Worm (Caenorhabditis elegans) whole organism, L2 larva: ENCODE results near the gene Y43C5A.3.

Source experiments
- C34F6.9 ChIP-seq: fragments of 150-350 bp; optimal IDR thresholded peaks from 2 replicates; lab custom pipeline; 2014; ENCODE audit warnings: missing biosample characterization, missing genetic modification characterization
- F13H6.1 ChIP-seq: sonication (generic microtip); optimal IDR thresholded peaks from 2 replicates; lab custom pipeline; 2016; ENCODE audit warnings: missing genetic modification characterization, missing compliant biosample characterization
- R02D3.7 ChIP-seq: fragments of 150-350 bp; optimal IDR thresholded peaks from 2 replicates; lab custom pipeline; 2014; ENCODE audit warnings: missing biosample characterization, missing genetic modification characterization
- Y55F3AM.14 ChIP-seq: fragments of 200-800 bp; sonication (Bioruptor generic); optimal IDR thresholded peaks from 2 replicates; lab custom pipeline; 2018; ENCODE audit warnings: mild to moderate bottlenecking, missing genetic modification characterization, missing compliant biosample characterization
- ceh-16 ChIP-seq: fragments of 150-350 bp; optimal IDR thresholded peaks from 2 replicates; lab custom pipeline; 2014; ENCODE audit warnings: missing biosample characterization, missing genetic modification characterization
- lin-39 ChIP-seq: fragments of 150-350 bp; optimal IDR thresholded peaks from 2 replicates; lab custom pipeline; 2014; ENCODE audit warnings: missing biosample characterization, missing genetic modification reagents, missing genetic modification characterization
- nhr-11 ChIP-seq: fragments of 150-350 bp; optimal IDR thresholded peaks from 2 replicates; lab custom pipeline; 2014; ENCODE audit warnings: missing biosample characterization, missing genetic modification characterization
- nhr-12 ChIP-seq: fragments of 150-350 bp; optimal IDR thresholded peaks from 2 replicates; lab custom pipeline; 2014; ENCODE audit warnings: missing biosample characterization, missing genetic modification characterization
- nhr-77 ChIP-seq: fragments of 150-350 bp; optimal IDR thresholded peaks from 2 replicates; lab custom pipeline; 2014; ENCODE audit warnings: missing biosample characterization, missing genetic modification characterization
- snpc-4 ChIP-seq: fragments of 150-350 bp; optimal IDR thresholded peaks from 2 replicates; lab custom pipeline; 2014; ENCODE audit warnings: missing biosample characterization, missing genetic modification characterization
- unc-55 ChIP-seq: fragments of 150-350 bp; sonication (generic microtip); optimal IDR thresholded peaks from 3 replicates; lab custom pipeline; 2014; ENCODE audit warnings: missing biosample characterization, missing genetic modification reagents, missing genetic modification characterization

DNA sequence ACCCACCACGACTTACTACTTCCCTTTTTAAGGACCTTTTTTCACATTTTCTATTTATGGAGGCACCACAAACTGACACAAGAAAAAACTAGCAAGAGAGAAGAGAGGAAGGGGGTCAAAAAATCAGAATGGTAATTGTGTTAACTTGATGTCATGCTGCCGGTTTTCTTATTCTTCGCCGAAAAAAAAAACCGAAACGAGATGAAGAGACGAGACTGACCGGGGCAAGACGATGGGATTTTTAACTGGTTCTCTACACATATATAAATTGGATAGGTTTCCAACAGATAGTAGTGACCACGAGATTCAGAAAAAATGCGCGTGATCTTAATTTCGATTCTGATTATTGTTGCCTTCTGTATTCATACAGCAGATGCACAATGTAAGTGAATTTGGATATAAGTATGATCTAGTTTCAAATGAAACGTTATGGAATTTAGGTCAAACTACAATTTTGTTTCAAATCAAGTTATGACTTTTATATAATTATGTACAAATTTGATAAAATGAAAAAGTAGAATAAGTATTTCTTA lies at the start of gene Y43C5A.3:
- no peak for TF ChIP-seq nhr-11
- TF ChIP-seq lin-39 (tag; lab: Kevin White, UChicago), result no peak
- no peak for TF ChIP-seq F13H6.1 (tag; lab: Kevin White, UChicago)
- no peak for TF ChIP-seq C34F6.9 (tag; lab: Kevin White, UChicago)
- TF ChIP-seq nhr-12, result no peak
- TF ChIP-seq R02D3.7, result no peak
- no peak for TF ChIP-seq Y55F3AM.14
- TF ChIP-seq snpc-4 (tag; lab: Kevin White, UChicago), result no peak
- TF ChIP-seq nhr-77, result no peak
- no peak for TF ChIP-seq unc-55
- no peak for TF ChIP-seq ceh-16 (tag; lab: Kevin White, UChicago)
